Worm (Caenorhabditis elegans) whole organism, young adult: ENCODE data around the gene str-140.

Experiments
- B0336.3 ChIP-seq: fragments of 200-800 bp; sonication (Bioruptor generic); IDR thresholded peaks from 2 replicates; pipeline ENCODE4 v1.3.6; 2022; ENCODE audit warnings: missing genetic modification characterization, missing compliant biosample characterization
- F37B4.10 ChIP-seq: fragments of 200-800 bp; sonication (Bioruptor generic); IDR thresholded peaks from 2 replicates; pipeline ENCODE4 v1.3.6; 2022; ENCODE audit warnings: missing genetic modification characterization, missing compliant biosample characterization
- T26A5.8 ChIP-seq: sonication (generic microtip); optimal IDR thresholded peaks from 2 replicates; lab custom pipeline; 2016; ENCODE audit warnings: missing genetic modification characterization, missing compliant biosample characterization
- Y53G8AR.9 ChIP-seq: fragments of 200-800 bp; sonication (Bioruptor generic); conservative IDR thresholded peaks from 2 replicates; pipeline ENCODE4 v1.3.6; 2022; ENCODE audit warnings: missing genetic modification reagents, missing genetic modification characterization, missing compliant biosample characterization
- gei-17 ChIP-seq: fragments of 200-800 bp; sonication (Bioruptor generic); optimal IDR thresholded peaks from 2 replicates; lab custom pipeline; 2018; ENCODE audit warnings: mild to moderate bottlenecking, missing genetic modification characterization, missing compliant biosample characterization
- nhr-90 ChIP-seq: sonication (generic microtip); optimal IDR thresholded peaks from 2 replicates; lab custom pipeline; 2016; ENCODE audit warnings: missing genotype, mild to moderate bottlenecking, missing genetic modification characterization, missing compliant biosample characterization
- unc-62 ChIP-seq: fragments of 150-350 bp; optimal IDR thresholded peaks from 2 replicates; lab custom pipeline; 2014; ENCODE audit warnings: missing biosample characterization, missing genetic modification reagents, missing genetic modification characterization
- xnd-1 ChIP-seq: sonication (generic microtip); optimal IDR thresholded peaks from 2 replicates; lab custom pipeline; 2016; ENCODE audit warnings: missing genotype, missing genetic modification reagents, missing genetic modification characterization, missing compliant biosample characterization
- ztf-18 ChIP-seq: sonication (generic microtip); optimal IDR thresholded peaks from 2 replicates; lab custom pipeline; 2016; ENCODE audit warnings: missing genotype, mild to moderate bottlenecking, missing genetic modification characterization, missing compliant biosample characterization
- ztf-28 ChIP-seq: fragments of 200-800 bp; sonication (Bioruptor generic); IDR thresholded peaks from 2 replicates; pipeline ENCODE4 v1.3.6; 2022; ENCODE audit warnings: missing genetic modification reagents, missing genetic modification characterization, missing compliant biosample characterization

DNA sequence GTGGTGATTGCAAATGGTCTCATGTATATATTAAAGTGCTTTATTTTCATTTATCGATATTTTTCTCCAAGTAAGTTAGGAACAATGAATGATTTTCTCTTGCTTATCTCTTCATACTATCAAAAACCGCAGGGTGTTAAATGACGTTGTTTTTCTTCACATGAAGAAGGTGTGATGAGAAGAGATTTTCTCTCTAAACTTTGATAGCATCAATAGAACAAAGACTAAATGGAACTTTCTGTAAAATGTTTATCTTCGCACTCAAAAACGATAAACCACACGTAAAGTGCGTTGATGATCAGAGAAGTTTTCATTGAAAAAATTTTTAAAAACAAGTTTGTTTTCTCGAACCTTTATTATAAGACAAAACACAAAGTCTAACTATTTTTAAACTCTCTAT, 12.1 kb upstream of the str-140 start:
- TF ChIP-seq xnd-1 (no peak), T26A5.8 (tag; lab: Kevin White, UChicago) (no peak), unc-62 (no peak), B0336.3 (GFP tag; lab: Robert Waterston, UW) (no peak), ztf-28 (GFP tag; lab: Robert Waterston, UW) (no peak), Y53G8AR.9 (no peak), nhr-90 (tag; lab: Kevin White, UChicago) (no peak), gei-17 (no peak), F37B4.10 (GFP tag; lab: Robert Waterston, UW) (no peak), ztf-18 (tag; lab: Kevin White, UChicago) (no peak)
